Fruit fly (Drosophila melanogaster) whole organism, wandering third instar larva: Measurements from ENCODE around the gene upd2.

Experiments used
- Abd-B ChIP-seq: fragments of >200 bp; optimal IDR thresholded peaks from 2 replicates; lab custom pipeline; 2017; ENCODE audit warnings: missing biosample characterization, missing genetic modification characterization
- Dfd ChIP-seq: fragments of >200 bp; optimal IDR thresholded peaks from 2 replicates; lab custom pipeline; 2017; ENCODE audit warnings: missing biosample characterization, missing genetic modification characterization
- GATAd ChIP-seq: sonication (Bioruptor generic); optimal IDR thresholded peaks from 2 replicates; lab custom pipeline; 2016; ENCODE audit warnings: missing biosample characterization, missing genetic modification characterization
- Hr78 ChIP-seq: fragments of >200 bp; optimal IDR thresholded peaks from 2 replicates; lab custom pipeline; 2017; ENCODE audit warnings: missing biosample characterization, missing genetic modification characterization
- Jra ChIP-seq: sonication (Bioruptor generic); optimal IDR thresholded peaks from 2 replicates; lab custom pipeline; 2016; ENCODE audit warnings: missing biosample characterization, missing genetic modification characterization
- Mio ChIP-seq: sonication (Bioruptor generic); optimal IDR thresholded peaks from 2 replicates; lab custom pipeline; 2016; ENCODE audit warnings: missing biosample characterization, missing genetic modification characterization
- Myc ChIP-seq: fragments of >200 bp; optimal IDR thresholded peaks from 2 replicates; lab custom pipeline; 2017
- N ChIP-seq: fragments of >200 bp; optimal IDR thresholded peaks from 2 replicates; lab custom pipeline; 2018; ENCODE audit warnings: missing biosample characterization, missing external identifiers, missing genetic modification characterization
- OdsH ChIP-seq: fragments of 200-800 bp; sonication (Bioruptor generic); optimal IDR thresholded peaks from 2 replicates; lab custom pipeline; 2016; ENCODE audit warnings: missing biosample characterization, mild to moderate bottlenecking, missing genetic modification characterization
- Rel ChIP-seq, 2 experiments: fragments of 200-800 bp; sonication (Bioruptor generic) in 1 of 2; optimal IDR thresholded peaks; 2 replicates in 1 of 2; 3 replicates in 1 of 2; lab custom pipeline; 2016 to 2019; ENCODE audit warnings: mild to moderate bottlenecking in 2 of 2, missing biosample characterization in 2 of 2, missing genetic modification characterization in 2 of 2, moderate library complexity in 1 of 2
- Sp1 ChIP-seq: fragments of 200-800 bp; sonication (Bioruptor generic); optimal IDR thresholded peaks from 3 replicates; lab custom pipeline; 2019; ENCODE audit warnings: missing biosample characterization, mild to moderate bottlenecking, missing genetic modification characterization, moderate library complexity
- Vsx2 ChIP-seq: fragments of 200-300, 225-300 bp; sonication (Bioruptor generic); optimal IDR thresholded peaks from 2 replicates; lab custom pipeline; 2018; ENCODE audit warnings: missing biosample characterization, missing genetic modification characterization; ENCODE audit not compliant: partially characterized antibody
- br ChIP-seq: fragments of 200-800 bp; sonication (Bioruptor generic); optimal IDR thresholded peaks from 2 replicates; lab custom pipeline; 2016; ENCODE audit warnings: missing biosample characterization, missing genetic modification characterization
- brk ChIP-seq: fragments of 200-800 bp; sonication (Bioruptor generic); optimal IDR thresholded peaks from 2 replicates; lab custom pipeline; 2016; ENCODE audit warnings: missing biosample characterization, mild to moderate bottlenecking, missing genetic modification characterization
- dl ChIP-seq, 2 experiments: fragments of 175-275, 200-275 bp in 1 of 2; fragments of 200-275 bp in 1 of 2; sonication (Bioruptor generic); optimal IDR thresholded peaks; lab custom pipeline; 2018; ENCODE audit warnings: mild to moderate bottlenecking in 2 of 2, missing biosample characterization in 2 of 2, missing genetic modification characterization in 2 of 2, moderate library complexity in 2 of 2; ENCODE audit not compliant: partially characterized antibody in 2 of 2, insufficient read depth in 1 of 2
- dsf ChIP-seq: sonication (Bioruptor generic); optimal IDR thresholded peaks from 2 replicates; lab custom pipeline; 2016; ENCODE audit warnings: missing biosample characterization, missing genetic modification characterization, borderline replicate concordance
- ey ChIP-seq: fragments of 200-800 bp; sonication (Bioruptor generic); optimal IDR thresholded peaks from 2 replicates; lab custom pipeline; 2016; ENCODE audit warnings: missing biosample characterization, missing genetic modification characterization
- foxo ChIP-seq, 2 experiments: fragments of 200-800 bp; sonication (Bioruptor generic); optimal IDR thresholded peaks; 2 replicates in 1 of 2; 3 replicates in 1 of 2; lab custom pipeline; 2016 to 2017; ENCODE audit warnings: missing biosample characterization in 2 of 2, missing genetic modification characterization in 2 of 2
- h ChIP-seq: fragments of 200-800 bp; sonication (Bioruptor generic); optimal IDR thresholded peaks from 3 replicates; lab custom pipeline; 2016; ENCODE audit warnings: missing biosample characterization, mild to moderate bottlenecking, missing genetic modification characterization
- jim ChIP-seq: fragments of 175-275, 200-325 bp; sonication (Bioruptor generic); optimal IDR thresholded peaks from 2 replicates; lab custom pipeline; 2016; ENCODE audit warnings: missing biosample characterization, mild to moderate bottlenecking, missing genetic modification characterization
- lola ChIP-seq: fragments of >200 bp; optimal IDR thresholded peaks from 2 replicates; lab custom pipeline; 2017; ENCODE audit warnings: missing biosample characterization, missing genetic modification characterization
- pan ChIP-seq: fragments of >200 bp; optimal IDR thresholded peaks from 2 replicates; lab custom pipeline; 2017
- psq ChIP-seq: fragments of 200-800 bp; sonication (Bioruptor generic); optimal IDR thresholded peaks from 3 replicates; lab custom pipeline; 2017; ENCODE audit warnings: missing biosample characterization, mild to moderate bottlenecking, missing genetic modification characterization, moderate library complexity
- rgr ChIP-seq: fragments of 200-800 bp; sonication (Bioruptor generic); optimal IDR thresholded peaks from 3 replicates; lab custom pipeline; 2016; ENCODE audit warnings: missing biosample characterization, mild to moderate bottlenecking, missing genetic modification characterization
- sage ChIP-seq: fragments of 200-800 bp; sonication (Bioruptor generic); optimal IDR thresholded peaks from 2 replicates; lab custom pipeline; 2016; ENCODE audit warnings: missing biosample characterization, mild to moderate bottlenecking, missing genetic modification characterization
- sv ChIP-seq: fragments of 200-800 bp; sonication (Bioruptor generic); optimal IDR thresholded peaks from 3 replicates; lab custom pipeline; 2016; ENCODE audit warnings: missing biosample characterization, missing genetic modification characterization
- tai ChIP-seq: sonication (Bioruptor generic); optimal IDR thresholded peaks from 2 replicates; lab custom pipeline; 2016; ENCODE audit warnings: missing biosample characterization, missing genetic modification characterization
- usp ChIP-seq: fragments of >200 bp; optimal IDR thresholded peaks from 2 replicates; lab custom pipeline; 2017; ENCODE audit warnings: missing biosample characterization, missing genetic modification characterization

The upd2 gene

dm6 chrX:18256244-18256885 is 13.3 kb upstream of the upd2 start (continued):
- TF ChIP-seq lola (GFP tag; lab: Kevin White, UChicago) (no peak), GATAd (no peak), foxo (GFP tag; optimal IDR thresholded peaks at IDR 0.05; lab: Kevin White, UChicago) (peak in 1 of 2 experiments; percentile 70)

dm6 chrX:18254465-18254864 is 11.4 kb upstream of the upd2 start:
- TF ChIP-seq N (GFP tag; lab: Kevin White, UChicago) (no peak), br (GFP tag; lab: Kevin White, UChicago) (no peak), ey (GFP tag; lab: Kevin White, UChicago) (no peak), GATAd (no peak), Rel (GFP tag; optimal IDR thresholded peaks at IDR 0.05; lab: Kevin White, UChicago) (no peak), Rel (tag; optimal IDR thresholded peaks at IDR 0.05; lab: Kevin White, UChicago) (no peak), Dfd (no peak), Hr78 (no peak)

- no peak for TF ChIP-seq ey (GFP tag; lab: Kevin White, UChicago)
- no peak for TF ChIP-seq Abd-B (GFP tag; lab: Kevin White, UChicago)
- TF ChIP-seq GATAd = no peak
- no peak for TF ChIP-seq Myc (lab: Kevin White, UChicago)
- TF ChIP-seq brk (GFP tag; lab: Kevin White, UChicago) = no peak
- TF ChIP-seq Vsx2 (GFP tag; lab: Kevin White, UChicago) = no peak
- no peak for TF ChIP-seq Mio
- TF ChIP-seq h = no peak
Measured at dm6 chrX:18253773-18254172, 10.7 kb upstream of the upd2 start.

dm6 chrX:18251910-18252309 is 8.8 kb upstream of the upd2 start:
- no peak for TF ChIP-seq rgr (GFP tag; lab: Kevin White, UChicago)

- TF ChIP-seq rgr (GFP tag; lab: Kevin White, UChicago) (no peak), ey (GFP tag; lab: Kevin White, UChicago) (no peak), dl (GFP tag; optimal IDR thresholded peaks at IDR 0.05; lab: Kevin White, UChicago; ENCODE audit: insufficient read depth in 1 of 2, partially characterized antibody in 2 of 2) (no peak), sv (GFP tag; lab: Kevin White, UChicago) (no peak), Hr78 (no peak), N (GFP tag; lab: Kevin White, UChicago) (no peak), Sp1 (GFP tag; lab: Kevin White, UChicago) (no peak), brk (GFP tag; lab: Kevin White, UChicago) (no peak), usp (no peak), Jra (GFP tag; lab: Kevin White, UChicago) (no peak), tai (GFP tag; lab: Kevin White, UChicago) (no peak)
Measured at dm6 chrX:18248267-18248666, 5.2 kb upstream of the upd2 start.

- TF ChIP-seq jim (GFP tag; lab: Kevin White, UChicago) = no peak
- TF ChIP-seq Rel (GFP tag; optimal IDR thresholded peaks at IDR 0.05; lab: Kevin White, UChicago) = no peak
- TF ChIP-seq Rel (tag; optimal IDR thresholded peaks at IDR 0.05; lab: Kevin White, UChicago) = no peak
- TF ChIP-seq Myc (lab: Kevin White, UChicago) = no peak
- no peak for TF ChIP-seq N (GFP tag; lab: Kevin White, UChicago)
- TF ChIP-seq pan = no peak
- TF ChIP-seq Dfd = no peak
- TF ChIP-seq sage (GFP tag; lab: Kevin White, UChicago) = no peak
- no peak for TF ChIP-seq dsf (GFP tag; lab: Kevin White, UChicago)
- TF ChIP-seq psq (GFP tag; lab: Kevin White, UChicago) = no peak
- TF ChIP-seq OdsH (GFP tag; lab: Kevin White, UChicago) = no peak
- no peak for TF ChIP-seq lola (GFP tag; lab: Kevin White, UChicago)
- no peak for TF ChIP-seq usp
- no peak for TF ChIP-seq Jra (GFP tag; lab: Kevin White, UChicago)
Measured at dm6 chrX:18246842-18247241, 3.8 kb upstream of the upd2 start.
